Worm (Caenorhabditis elegans) whole organism, L1 larva: ENCODE measurements around the gene let-23.
A peak's percentile ranks its signal among the peaks of the same experiment; 100 is the strongest.

Experiments used
- F16B12.6 ChIP-seq: fragments of 150-350 bp; optimal IDR thresholded peaks from 2 replicates; lab custom pipeline; 2014; ENCODE audit warnings: missing biosample characterization, missing genetic modification characterization
- aha-1 ChIP-seq: fragments of 150-350 bp; optimal IDR thresholded peaks from 2 replicates; lab custom pipeline; 2014; ENCODE audit warnings: missing biosample characterization, missing genetic modification characterization
- alr-1 ChIP-seq: fragments of 200-800 bp; sonication (Bioruptor generic); optimal IDR thresholded peaks from 2 replicates; lab custom pipeline; 2018; ENCODE audit warnings: borderline replicate concordance, mild to moderate bottlenecking, missing genetic modification characterization, missing compliant biosample characterization
- aly-2 ChIP-seq: fragments of 150-350 bp; optimal IDR thresholded peaks from 2 replicates; lab custom pipeline; 2014; ENCODE audit warnings: missing biosample characterization, missing genetic modification characterization
- blmp-1 ChIP-seq: fragments of 150-350 bp; optimal IDR thresholded peaks from 2 replicates; lab custom pipeline; 2014; ENCODE audit warnings: missing biosample characterization, missing genetic modification characterization
- elt-3 ChIP-seq, 6 experiments: fragments of 150-350 bp in 1 of 6; sonication (generic microtip); optimal IDR thresholded peaks; 2 replicates each; lab custom pipeline; 2017 to 2018; ENCODE audit warnings: missing biosample characterization in 6 of 6, missing genetic modification characterization in 6 of 6, inconsistent platforms in 1 of 6
- fos-1 ChIP-seq: fragments of 150-350 bp; optimal IDR thresholded peaks from 2 replicates; lab custom pipeline; 2014; ENCODE audit warnings: missing biosample characterization, missing genetic modification characterization
- mef-2 ChIP-seq: fragments of 150-350 bp; optimal IDR thresholded peaks from 2 replicates; lab custom pipeline; 2014; ENCODE audit warnings: missing biosample characterization, missing genetic modification characterization
- mep-1 ChIP-seq: fragments of 150-350 bp; optimal IDR thresholded peaks from 2 replicates; lab custom pipeline; 2014; ENCODE audit warnings: missing biosample characterization, missing genetic modification characterization
- nhr-11 ChIP-seq: fragments of 150-350 bp; optimal IDR thresholded peaks from 2 replicates; lab custom pipeline; 2014; ENCODE audit warnings: missing biosample characterization, missing genetic modification characterization
- nhr-77 ChIP-seq: fragments of 150-350 bp; optimal IDR thresholded peaks from 2 replicates; lab custom pipeline; 2014; ENCODE audit warnings: missing biosample characterization, missing genetic modification characterization
- nhr-85 ChIP-seq: sonication (generic microtip); peaks from one replicate; lab custom pipeline; 2016; ENCODE audit warnings: missing genetic modification characterization, inconsistent platforms, missing compliant biosample characterization
- pag-3 ChIP-seq: sonication (generic microtip); optimal IDR thresholded peaks from 2 replicates; lab custom pipeline; 2017; ENCODE audit warnings: missing genetic modification characterization, mild to moderate bottlenecking, missing compliant biosample characterization, antibody characterized with exemption, borderline replicate concordance; ENCODE audit not compliant: insufficient read depth
- pax-3 ChIP-seq: fragments of 200-800 bp; sonication (Bioruptor generic); optimal IDR thresholded peaks from 2 replicates; lab custom pipeline; 2018; ENCODE audit warnings: mild to moderate bottlenecking, missing genetic modification characterization, moderate library complexity, missing compliant biosample characterization
- snpc-4 ChIP-seq: fragments of 150-350 bp; optimal IDR thresholded peaks from 2 replicates; lab custom pipeline; 2014; ENCODE audit warnings: missing biosample characterization, missing genetic modification characterization
- snu-23 ChIP-seq: sonication (generic microtip); optimal IDR thresholded peaks from 2 replicates; lab custom pipeline; 2016; ENCODE audit warnings: missing genetic modification characterization, missing compliant biosample characterization
- sox-4 ChIP-seq: sonication (generic microtip); optimal IDR thresholded peaks from 2 replicates; lab custom pipeline; 2016; ENCODE audit warnings: missing genetic modification characterization, missing compliant biosample characterization
- vab-15 ChIP-seq: sonication (generic microtip); optimal IDR thresholded peaks from 2 replicates; lab custom pipeline; 2017; ENCODE audit warnings: missing genotype, mild to moderate bottlenecking, missing genetic modification characterization, missing compliant biosample characterization
- zag-1 ChIP-seq: fragments of 150-350 bp; optimal IDR thresholded peaks from 2 replicates; lab custom pipeline; 2014; ENCODE audit warnings: missing biosample characterization, missing genetic modification characterization

let-23 gene

ce11 chrII:9246648-9247047, 49.3 kb downstream of the let-23 start, which contains the start of gene T26C5.5:
Gene T26C5.5 (minus strand): TSS chrII:9246748.
- TF ChIP-seq nhr-85 (tag; lab: Kevin White, UChicago): no peak
- no peak for TF ChIP-seq aha-1 (tag; lab: Kevin White, UChicago)

- TF ChIP-seq nhr-77: no peak
- no peak for TF ChIP-seq pag-3 (tag; lab: Kevin White, UChicago)
- no peak for TF ChIP-seq alr-1 (tag; lab: Kevin White, UChicago)
- no peak for TF ChIP-seq pax-3 (tag; lab: Kevin White, UChicago)
- no peak for TF ChIP-seq vab-15 (tag; lab: Kevin White, UChicago)
- no peak for TF ChIP-seq snpc-4
- no peak for TF ChIP-seq nhr-11 (tag; lab: Kevin White, UChicago)
- TF ChIP-seq zag-1 (tag; lab: Kevin White, UChicago): no peak
- no peak for TF ChIP-seq F16B12.6 (tag; lab: Kevin White, UChicago)
- no peak for TF ChIP-seq aha-1 (tag; lab: Kevin White, UChicago)
- no peak for TF ChIP-seq elt-3 (tag; optimal IDR thresholded peaks at IDR 0.05; lab: Kevin White, UChicago)
- TF ChIP-seq aly-2 (tag; lab: Kevin White, UChicago): no peak
- no peak for TF ChIP-seq mef-2 (tag; lab: Kevin White, UChicago)
These were observed 53.1 kb downstream of the let-23 start, which contains the start of gene T26C5.4 for ce11 chrII:9250422-9250821. Gene T26C5.4 (minus strand): TSS chrII:9250522.

ce11 chrII:9251529-9251928, 54.2 kb downstream of the let-23 start:
- TF ChIP-seq blmp-1 (tag; lab: Kevin White, UChicago) (peak; percentile 77), mep-1 (no peak), snpc-4 (no peak), nhr-85 (tag; lab: Kevin White, UChicago) (peak; percentile 81)

- TF ChIP-seq sox-4 (tag; lab: Kevin White, UChicago): no peak
- no peak for TF ChIP-seq snu-23
- no peak for TF ChIP-seq fos-1 (tag; lab: Kevin White, UChicago)
These were observed 56.9 kb downstream of the let-23 start, which contains the start of gene nlp-82 for ce11 chrII:9254187-9254586. Gene nlp-82 (minus strand): TSS chrII:9254287.
